Fruit fly (Drosophila melanogaster): ENCODE data around the gene CG42824.
A peak's percentile ranks its signal among the peaks of the same experiment; 100 is the strongest.

Gene CG42824

dm6 chr3R:17440628-17441027 lies 34.3 kb upstream of the CG42824 start, which contains the start of gene CG14331:
TSS of gene CG14331 (minus strand) at chr3R:17440728.
- TF ChIP-seq CG11294 (GFP tag; IDR thresholded peaks at IDR 0.05) (no peak), Hr4 (GFP tag; optimal IDR thresholded peaks at IDR 0.05) (no peak), CG16779 (tag; optimal IDR thresholded peaks at IDR 0.05) (no peak), salr (GFP tag; optimal IDR thresholded peaks at IDR 0.05) (no peak), fd85E (GFP tag; optimal IDR thresholded peaks at IDR 0.05) (no peak), CG6163 (GFP tag; IDR thresholded peaks at IDR 0.05) (no peak), Sox14 (GFP tag; optimal IDR thresholded peaks at IDR 0.05) (no peak), Sox102F (GFP tag; optimal IDR thresholded peaks at IDR 0.05) (no peak)

- TF ChIP-seq Ets21C (GFP tag; optimal IDR thresholded peaks at IDR 0.05) (no peak), dac (GFP tag; optimal IDR thresholded peaks at IDR 0.05) (no peak), cyc (GFP tag; optimal IDR thresholded peaks at IDR 0.05) (no peak), Lpt (GFP tag; optimal IDR thresholded peaks at IDR 0.05) (no peak), OdsH (GFP tag; optimal IDR thresholded peaks at IDR 0.05) (no peak), CG10631 (GFP tag; optimal IDR thresholded peaks at IDR 0.05) (no peak), CG10669 (GFP tag; optimal IDR thresholded peaks at IDR 0.05) (no peak), Smox (GFP tag; optimal IDR thresholded peaks at IDR 0.05) (no peak), CG6276 (GFP tag; optimal IDR thresholded peaks at IDR 0.05) (no peak), Sox14 (GFP tag; optimal IDR thresholded peaks at IDR 0.05) (no peak), CG6808 (GFP tag; optimal IDR thresholded peaks at IDR 0.05) (no peak), CG32006 (GFP tag; optimal IDR thresholded peaks at IDR 0.05) (no peak), achi (GFP tag; optimal IDR thresholded peaks at IDR 0.05) (no peak), topi (GFP tag; optimal IDR thresholded peaks at IDR 0.05) (no peak), CG16779 (tag; optimal IDR thresholded peaks at IDR 0.05) (no peak), CG11902 (GFP tag; optimal IDR thresholded peaks at IDR 0.05) (no peak)
These were observed 28.0 kb upstream of the CG42824 start, which contains the start of gene CG44090 for dm6 chr3R:17434330-17434729. TSS of gene CG44090 (minus strand) at chr3R:17434430.

dm6 chr3R:17433117-17433516 lies 26.8 kb upstream of the CG42824 start:
- peak in 1 of 2 experiments; percentile 93 for TF ChIP-seq ss (GFP tag; optimal IDR thresholded peaks at IDR 0.05)
- TF ChIP-seq lz (GFP tag; optimal IDR thresholded peaks at IDR 0.05): no peak

dm6 chr3R:17430481-17430880 lies 24.2 kb upstream of the CG42824 start:
- TF ChIP-seq Gug (GFP tag; IDR thresholded peaks at IDR 0.05): peak; percentile 40; the same call in 1 of the 2 replicates
- TF ChIP-seq CG15336 (GFP tag; IDR thresholded peaks at IDR 0.05): peak; percentile 69
- peak; percentile 75 for TF ChIP-seq Hr4 (GFP tag; optimal IDR thresholded peaks at IDR 0.05)
- no peak for TF ChIP-seq spab (GFP tag; optimal IDR thresholded peaks at IDR 0.05)
- no peak for TF ChIP-seq fd59A (GFP tag; optimal IDR thresholded peaks at IDR 0.05)
- TF ChIP-seq Lpt (GFP tag; optimal IDR thresholded peaks at IDR 0.05): peak; percentile 17
- TF ChIP-seq CG3919 (GFP tag; optimal IDR thresholded peaks at IDR 0.05): peak; percentile 8
- peak; percentile 73 for TF ChIP-seq CG32006 (GFP tag; optimal IDR thresholded peaks at IDR 0.05)
- TF ChIP-seq dac (GFP tag; optimal IDR thresholded peaks at IDR 0.05): peak; percentile 35
- no peak for TF ChIP-seq CG3032 (tag; optimal IDR thresholded peaks at IDR 0.05)
- TF ChIP-seq fd85E (GFP tag; optimal IDR thresholded peaks at IDR 0.05): no peak
- TF ChIP-seq pdm3 (GFP tag; optimal IDR thresholded peaks at IDR 0.05): peak; percentile 42
- TF ChIP-seq CG11294 (GFP tag; IDR thresholded peaks at IDR 0.05): peak; percentile 30; the same call in 1 of the 2 replicates
- TF ChIP-seq net (GFP tag; optimal IDR thresholded peaks at IDR 0.05): peak; percentile 23
- TF ChIP-seq CG8119 (GFP tag; IDR thresholded peaks at IDR 0.05): peak; percentile 55; the same call in 2 of the 3 replicates
- TF ChIP-seq OdsH (GFP tag; optimal IDR thresholded peaks at IDR 0.05): peak; percentile 37
- TF ChIP-seq CG6276 (GFP tag; optimal IDR thresholded peaks at IDR 0.05): peak; percentile 53
- peak; percentile 19 for TF ChIP-seq achi (GFP tag; optimal IDR thresholded peaks at IDR 0.05)
- no peak for TF ChIP-seq svp (GFP tag)
- peak; percentile 27 for TF ChIP-seq CG4318 (GFP tag; optimal IDR thresholded peaks at IDR 0.05)
- TF ChIP-seq eg (GFP tag; IDR thresholded peaks at IDR 0.05): peak; percentile 66
- 0 out of 3 replicates have a peak, but pooled peaks have one; percentile 41 for TF ChIP-seq CG6163 (GFP tag; IDR thresholded peaks at IDR 0.05)
